Fruit fly (Drosophila melanogaster) S2 (cell line): ENCODE data around the gene CG5506.

ENCODE experiments used
- CG8478 ChIP-seq: fragments of >200 bp; optimal IDR thresholded peaks from 2 replicates; lab custom pipeline; 2018
- CTCF ChIP-seq, 2 experiments: fragments of >200 bp; optimal IDR thresholded peaks; 2 replicates each; lab custom pipeline; 2018

- no peak for TF ChIP-seq CTCF (optimal IDR thresholded peaks at IDR 0.05; lab: Kevin White, UChicago)
- no peak for TF ChIP-seq CG8478 (lab: Kevin White, UChicago)
These were observed 28.3 kb upstream of the CG5506 start, which contains the start of gene CG5290 for dm6 chr3L:17912448-17912847.
